Worm (Caenorhabditis elegans): ENCODE data around the gene str-121.
A peak's percentile ranks its signal among the peaks of the same experiment; 100 is the strongest.

The str-121 gene

DNA sequence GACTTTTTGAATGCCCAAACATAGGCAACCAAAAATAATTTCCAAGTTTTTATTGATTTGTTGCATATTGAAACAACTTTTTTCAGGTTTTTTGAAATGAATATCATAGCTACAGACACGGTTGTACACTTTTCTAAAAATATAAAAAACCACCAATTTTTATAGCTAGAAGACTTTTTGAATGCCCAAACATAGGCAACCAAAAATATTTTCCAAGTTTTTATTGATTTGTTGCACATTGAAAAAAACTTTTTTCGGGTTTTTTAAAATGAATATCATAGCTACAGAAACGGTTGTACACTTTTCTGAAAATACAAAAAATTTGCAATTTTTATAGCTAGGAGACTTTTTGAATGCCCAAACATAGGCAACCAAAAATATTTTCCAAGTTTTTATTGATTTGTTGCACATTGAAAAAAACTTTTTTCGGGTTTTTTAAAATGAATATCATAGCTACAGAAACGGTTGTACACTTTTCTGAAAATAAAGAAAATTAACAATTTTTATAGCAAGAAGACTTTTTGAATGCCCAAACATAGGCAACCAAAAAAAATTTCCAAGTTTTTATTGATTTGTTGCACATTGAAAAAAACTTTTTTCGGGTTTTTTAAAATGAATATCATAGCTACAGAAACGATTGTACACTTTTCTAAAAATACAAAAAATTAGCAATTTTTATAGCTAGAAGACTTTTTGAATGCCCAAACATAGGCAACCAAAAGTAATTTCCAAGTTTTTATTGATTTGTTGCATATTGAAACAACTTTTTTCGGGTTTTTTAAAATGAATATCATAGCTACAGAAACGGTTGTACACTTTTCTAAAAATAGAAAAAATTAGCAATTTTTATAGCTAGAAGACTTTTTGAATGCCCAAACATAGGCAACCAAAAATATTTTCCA is 10.8 kb upstream of the str-121 start:
- peak; percentile 3 for TF ChIP-seq unc-30 (tag; optimal IDR thresholded peaks at IDR 0.05)
- peak; percentile 66 for TF ChIP-seq fkh-4 (tag; optimal IDR thresholded peaks at IDR 0.05; ENCODE audit: borderline replicate concordance)
- peak; percentile 69 for TF ChIP-seq ceh-90 (tag; optimal IDR thresholded peaks at IDR 0.05)
- peak; percentile 32 to 81 for TF ChIP-seq ztf-11 (tag; optimal IDR thresholded peaks at IDR 0.05)
- peak; percentile 62 for TF ChIP-seq Y116A8C.19 (tag; optimal IDR thresholded peaks at IDR 0.05; ENCODE audit: borderline replicate concordance)
- peak; percentile 40 for TF ChIP-seq mef-2 (tag; optimal IDR thresholded peaks at IDR 0.05)
- peak; percentile 40 for TF ChIP-seq nhr-28 (tag; optimal IDR thresholded peaks at IDR 0.05)
- peak; percentile 93 for TF ChIP-seq sox-4 (tag; optimal IDR thresholded peaks at IDR 0.05)
- TF ChIP-seq sptf-1 (tag; optimal IDR thresholded peaks at IDR 0.05): peak; percentile 44
- peak; percentile 36 for TF ChIP-seq aly-2 (tag; optimal IDR thresholded peaks at IDR 0.05)
- TF ChIP-seq hlh-4 (tag; optimal IDR thresholded peaks at IDR 0.05): peak; percentile 64
- TF ChIP-seq irx-1 (tag; optimal IDR thresholded peaks at IDR 0.05): peak; percentile 87

- TF ChIP-seq zag-1 (tag; optimal IDR thresholded peaks at IDR 0.05) (no peak), grh-1 (GFP tag; IDR thresholded peaks at IDR 0.05) (no peak), irx-1 (tag; optimal IDR thresholded peaks at IDR 0.05) (no peak), efl-1 (optimal IDR thresholded peaks at IDR 0.05) (no peak), efl-1 (GFP tag; optimal IDR thresholded peaks at IDR 0.05 in 1 of 2) (peak in 1 of 2 experiments; percentile 89), blmp-1 (tag; optimal IDR thresholded peaks at IDR 0.05) (peak; percentile 81), skn-1 (tag; optimal IDR thresholded peaks at IDR 0.05) (no peak), hlh-4 (tag; optimal IDR thresholded peaks at IDR 0.05) (no peak), nhr-20 (tag; optimal IDR thresholded peaks at IDR 0.05) (peak; percentile 7), nhr-85 (tag) (peak; percentile 82), nhr-90 (tag; optimal IDR thresholded peaks at IDR 0.05; ENCODE audit: poor library complexity) (peak; percentile 18)
Measured at ce11 chrV:260334-260733, 5.8 kb upstream of the str-121 start.

DNA sequence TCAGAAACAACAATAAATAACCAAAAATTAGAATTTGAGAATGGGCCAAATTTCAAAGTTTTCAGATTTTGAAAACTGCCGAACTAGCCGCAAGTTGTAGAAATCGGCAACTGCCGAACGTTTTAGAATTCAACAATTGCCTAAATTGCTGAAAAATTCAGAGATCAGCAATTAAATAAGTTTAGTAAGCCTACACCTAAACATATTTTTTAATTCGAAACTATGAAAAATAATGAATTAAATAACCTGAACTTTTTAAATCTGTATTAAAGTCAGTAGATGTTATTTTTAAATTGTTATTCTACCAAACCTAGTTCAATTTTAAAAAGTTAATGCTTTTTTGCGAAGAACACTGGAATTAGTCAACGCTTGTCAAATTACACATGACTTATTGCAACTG is 4.2 kb upstream of the str-121 start, which contains the start of gene nhr-204:
TSS of gene nhr-204 (minus strand) at position 101 of the 400 bp plus-strand sequence.
- no peak for TF ChIP-seq zag-1 (tag; optimal IDR thresholded peaks at IDR 0.05)
- no peak for TF ChIP-seq xbp-1 (tag; optimal IDR thresholded peaks at IDR 0.05)
- TF ChIP-seq nhr-77 (tag; optimal IDR thresholded peaks at IDR 0.05): no peak
- TF ChIP-seq nhr-85 (tag): no peak
- no peak for TF ChIP-seq lin-14 (GFP tag; optimal IDR thresholded peaks at IDR 0.05)
- no peak for TF ChIP-seq nhr-71 (tag; optimal IDR thresholded peaks at IDR 0.05)
- no peak for TF ChIP-seq F16B12.6 (tag; optimal IDR thresholded peaks at IDR 0.05)
- no peak for TF ChIP-seq lin-39 (tag; optimal IDR thresholded peaks at IDR 0.05)
- no peak for TF ChIP-seq nhr-28 (tag; optimal IDR thresholded peaks at IDR 0.05)
- no peak for TF ChIP-seq snu-23 (GFP tag; optimal IDR thresholded peaks at IDR 0.05)

DNA sequence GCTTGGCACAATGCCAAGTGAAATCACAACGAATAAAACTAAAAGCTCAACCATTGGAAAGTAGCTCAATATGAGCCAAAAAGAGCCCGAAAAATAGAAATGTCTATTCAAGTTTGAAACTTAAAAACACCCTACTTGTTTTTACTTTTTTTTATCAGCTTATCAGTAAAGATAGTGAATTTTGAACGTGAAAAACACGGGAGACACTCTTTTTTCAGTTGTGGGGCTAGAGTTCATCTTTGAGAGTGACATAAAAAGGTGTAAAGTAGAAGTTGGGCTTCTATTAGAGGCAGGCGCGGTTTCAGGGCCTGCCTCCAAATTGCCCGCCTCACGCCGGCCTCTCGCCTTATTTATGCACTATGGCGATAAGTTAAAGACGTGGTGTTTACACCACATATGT is 2.8 kb downstream of the str-121 start, which contains the start of gene oac-39:
TSS of gene oac-39 (minus strand) at position 101 of the 400 bp plus-strand sequence.
- TF ChIP-seq ama-1 (optimal IDR thresholded peaks at IDR 0.05): no peak
- no peak for TF ChIP-seq lin-39 (tag; optimal IDR thresholded peaks at IDR 0.05)
- no peak for TF ChIP-seq nhr-19 (GFP tag; conservative IDR thresholded peaks at IDR 0.05)
- no peak for TF ChIP-seq aly-2 (tag; optimal IDR thresholded peaks at IDR 0.05)
- no peak for TF ChIP-seq lin-15B (tag; optimal IDR thresholded peaks at IDR 0.05)
- TF ChIP-seq xbp-1 (tag; optimal IDR thresholded peaks at IDR 0.05): no peak
- no peak for TF ChIP-seq unc-62 (GFP tag; optimal IDR thresholded peaks at IDR 0.05)
- TF ChIP-seq nhr-20 (tag; optimal IDR thresholded peaks at IDR 0.05): no peak
- TF ChIP-seq irx-1 (tag; optimal IDR thresholded peaks at IDR 0.05): no peak
- no peak for TF ChIP-seq nhr-90 (tag; optimal IDR thresholded peaks at IDR 0.05; ENCODE audit: poor library complexity)
- no peak for TF ChIP-seq unc-30 (tag; optimal IDR thresholded peaks at IDR 0.05)
- TF ChIP-seq ceh-82 (tag; optimal IDR thresholded peaks at IDR 0.05): no peak
- TF ChIP-seq fkh-4 (tag; optimal IDR thresholded peaks at IDR 0.05; ENCODE audit: borderline replicate concordance): no peak
- no peak for TF ChIP-seq C16A3.4 (tag; optimal IDR thresholded peaks at IDR 0.05)
- no peak for TF ChIP-seq tlp-1 (tag; optimal IDR thresholded peaks at IDR 0.05)
- no peak for TF ChIP-seq dpl-1 (GFP tag; optimal IDR thresholded peaks at IDR 0.05)
- no peak for TF ChIP-seq elt-3 (tag; optimal IDR thresholded peaks at IDR 0.05)
